Worm (Caenorhabditis elegans) whole organism, midembryonic: ENCODE data around the gene F54F2.6.

Source experiments
- T22C8.4 ChIP-seq: fragments of 200-800 bp; sonication (Bioruptor generic); IDR thresholded peaks from 2 replicates; pipeline ENCODE4 v1.3.6; 2022; ENCODE audit warnings: missing genetic modification characterization, missing compliant biosample characterization
- flt-1 ChIP-seq: fragments of 200-800 bp; sonication (Bioruptor generic); IDR thresholded peaks from 2 replicates; pipeline ENCODE4 v1.3.6; 2022; ENCODE audit warnings: missing genetic modification characterization, missing compliant biosample characterization
- med-1 ChIP-seq: sonication (generic microtip); optimal IDR thresholded peaks from 2 replicates; lab custom pipeline; 2017; ENCODE audit warnings: missing genetic modification characterization, mild to moderate bottlenecking, missing compliant biosample characterization, antibody characterized with exemption, missing genetic modification reagents; ENCODE audit not compliant: insufficient read depth
- ztf-23 ChIP-seq: fragments of 200-800 bp; sonication (Bioruptor generic); IDR thresholded peaks from 2 replicates; pipeline ENCODE4 v1.3.6; 2022; ENCODE audit warnings: missing genetic modification reagents, missing genetic modification characterization, missing compliant biosample characterization

DNA sequence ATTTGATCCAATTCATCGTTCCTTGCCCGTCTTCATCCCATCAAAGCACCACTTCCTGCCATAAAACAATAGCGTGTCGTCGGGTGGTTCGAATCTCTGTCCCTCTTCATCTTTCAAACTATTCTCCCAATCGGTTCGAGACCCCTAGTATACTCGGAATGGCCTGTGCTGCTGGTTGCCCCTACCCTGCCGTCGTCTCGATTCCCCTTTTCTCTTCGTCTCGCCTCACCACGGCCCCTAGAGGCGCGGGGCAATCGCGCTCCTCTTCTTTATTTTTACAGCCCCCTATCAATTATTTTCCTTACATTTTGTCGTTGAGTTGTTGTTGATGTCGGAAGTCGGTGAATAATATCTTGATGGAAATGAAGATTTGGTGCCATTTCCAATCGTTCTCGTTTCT, 11.8 kb downstream of the F54F2.6 start:
- TF ChIP-seq flt-1 (GFP tag; lab: Robert Waterston, UW) (no peak), T22C8.4 (no peak), med-1 (GFP tag; lab: Kevin White, UChicago) (no peak), ztf-23 (GFP tag; lab: Robert Waterston, UW) (no peak)
